Worm (Caenorhabditis elegans): Measurements from ENCODE around the gene T23B12.11.

ce11 chrV:8454995-8455446 is at the start of gene T23B12.11:
- TF ChIP-seq drap-1 (GFP tag; optimal IDR thresholded peaks at IDR 0.05) (no peak), snpc-4 (tag; optimal IDR thresholded peaks at IDR 0.05) (no peak), unc-39 (tag; optimal IDR thresholded peaks at IDR 0.05) (no peak), mep-1 (tag; optimal IDR thresholded peaks at IDR 0.05) (no peak), pha-4 (tag; optimal IDR thresholded peaks at IDR 0.05) (no peak), mls-2 (tag; optimal IDR thresholded peaks at IDR 0.05) (no peak), nhr-237 (tag; optimal IDR thresholded peaks at IDR 0.05) (no peak), sem-2 (GFP tag; optimal IDR thresholded peaks at IDR 0.05) (no peak), lin-13 (tag; optimal IDR thresholded peaks at IDR 0.05) (no peak)
